Worm (Caenorhabditis elegans): Measurements from ENCODE around the gene Y64G10A.10.

Gene Y64G10A.10

ce11 chrIV:14255605-14256004, 14.4 kb upstream of the Y64G10A.10 start:
- TF ChIP-seq mep-1 (tag; optimal IDR thresholded peaks at IDR 0.05) (no peak), irx-1 (tag; optimal IDR thresholded peaks at IDR 0.05) (no peak), efl-1 (optimal IDR thresholded peaks at IDR 0.05) (no peak), efl-1 (GFP tag; optimal IDR thresholded peaks at IDR 0.05 in 1 of 2) (no peak), nhr-84 (tag; optimal IDR thresholded peaks at IDR 0.05) (no peak), sox-4 (tag; optimal IDR thresholded peaks at IDR 0.05) (no peak), lin-35 (GFP tag; optimal IDR thresholded peaks at IDR 0.05) (no peak), tbx-2 (tag; optimal IDR thresholded peaks at IDR 0.05) (no peak), lsy-2 (tag; optimal IDR thresholded peaks at IDR 0.05) (no peak), egl-13 (tag; optimal IDR thresholded peaks at IDR 0.05) (no peak), swsn-7 (tag; optimal IDR thresholded peaks at IDR 0.05) (no peak), lin-13 (GFP tag; optimal IDR thresholded peaks at IDR 0.05) (no peak), nhr-77 (tag; optimal IDR thresholded peaks at IDR 0.05) (no peak), snpc-4 (tag; optimal IDR thresholded peaks at IDR 0.05) (no peak), nhr-237 (tag; optimal IDR thresholded peaks at IDR 0.05) (no peak), ceh-90 (tag; optimal IDR thresholded peaks at IDR 0.05) (no peak)

ce11 chrIV:14250113-14250512, 8.9 kb upstream of the Y64G10A.10 start, which contains the start of gene srab-24:
TSS of gene srab-24 (minus strand) at chrIV:14250213.
- no peak for TF ChIP-seq efl-1 (optimal IDR thresholded peaks at IDR 0.05)
- TF ChIP-seq efl-1 (GFP tag; optimal IDR thresholded peaks at IDR 0.05 in 1 of 2) = peak in 1 of 2 experiments; percentile 3
- no peak for TF ChIP-seq egl-13 (tag; optimal IDR thresholded peaks at IDR 0.05)

ce11 chrIV:14249447-14249846, 8.2 kb upstream of the Y64G10A.10 start:
- no peak for TF ChIP-seq lin-14 (GFP tag; optimal IDR thresholded peaks at IDR 0.05)
- TF ChIP-seq mab-9 (GFP tag; IDR thresholded peaks at IDR 0.05) = no peak
- no peak for TF ChIP-seq unc-130 (tag; optimal IDR thresholded peaks at IDR 0.05)
- no peak for TF ChIP-seq C04F5.9 (tag; optimal IDR thresholded peaks at IDR 0.05)
- TF ChIP-seq ama-1 (optimal IDR thresholded peaks at IDR 0.05) = no peak
- TF ChIP-seq sup-37 (GFP tag; optimal IDR thresholded peaks at IDR 0.05) = no peak
- no peak for TF ChIP-seq elt-3 (tag; optimal IDR thresholded peaks at IDR 0.05)
- no peak for TF ChIP-seq unc-30 (tag; optimal IDR thresholded peaks at IDR 0.05)
- TF ChIP-seq lin-13 (GFP tag; optimal IDR thresholded peaks at IDR 0.05) = no peak
- no peak for TF ChIP-seq vab-15 (tag; optimal IDR thresholded peaks at IDR 0.05)
- TF ChIP-seq nhr-85 (tag) = no peak
- TF ChIP-seq mef-2 (tag; optimal IDR thresholded peaks at IDR 0.05) = no peak
- TF ChIP-seq dpl-1 (GFP tag; optimal IDR thresholded peaks at IDR 0.05) = no peak
- no peak for TF ChIP-seq hlh-17 (GFP tag; optimal IDR thresholded peaks at IDR 0.05; ENCODE audit: borderline replicate concordance)
- TF ChIP-seq ceh-82 (tag; optimal IDR thresholded peaks at IDR 0.05) = no peak
- no peak for TF ChIP-seq nhr-47 (tag; optimal IDR thresholded peaks at IDR 0.05)
- TF ChIP-seq pqm-1 (tag; optimal IDR thresholded peaks at IDR 0.05) = no peak

- TF ChIP-seq tbx-2 (tag; optimal IDR thresholded peaks at IDR 0.05) = no peak
- no peak for TF ChIP-seq efl-1 (optimal IDR thresholded peaks at IDR 0.05)
- peak in 1 of 2 experiments; percentile 43 for TF ChIP-seq efl-1 (GFP tag; optimal IDR thresholded peaks at IDR 0.05 in 1 of 2)
Observed at ce11 chrIV:14244357-14244756, 3.1 kb upstream of the Y64G10A.10 start, which contains the start of gene Y64G10A.2. TSS of gene Y64G10A.2 (minus strand) at chrIV:14244457.

ce11 chrIV:14238976-14239375, 2.3 kb downstream of the Y64G10A.10 start, which contains the start of gene Y64G10A.1:
TSS of gene Y64G10A.1 (minus strand) at chrIV:14239076.
- no peak for TF ChIP-seq elt-2 (tag; optimal IDR thresholded peaks at IDR 0.05)
- TF ChIP-seq lin-39 (tag; optimal IDR thresholded peaks at IDR 0.05) = no peak
- TF ChIP-seq lin-13 (GFP tag; optimal IDR thresholded peaks at IDR 0.05) = no peak
- no peak for TF ChIP-seq C16A3.4 (tag; optimal IDR thresholded peaks at IDR 0.05)
- TF ChIP-seq elt-3 (tag; optimal IDR thresholded peaks at IDR 0.05) = no peak
- TF ChIP-seq sptf-1 (tag; optimal IDR thresholded peaks at IDR 0.05) = no peak
- TF ChIP-seq lin-35 (GFP tag; optimal IDR thresholded peaks at IDR 0.05) = no peak
- TF ChIP-seq unc-98 (GFP tag; IDR thresholded peaks at IDR 0.05) = no peak
- TF ChIP-seq mdl-1 (tag; optimal IDR thresholded peaks at IDR 0.05) = no peak
- no peak for TF ChIP-seq C34B4.2 (tag; optimal IDR thresholded peaks at IDR 0.05)
- TF ChIP-seq nhr-76 (tag; optimal IDR thresholded peaks at IDR 0.05) = no peak
- no peak for TF ChIP-seq fkh-8 (tag; optimal IDR thresholded peaks at IDR 0.05)
- TF ChIP-seq aly-2 (tag; optimal IDR thresholded peaks at IDR 0.05) = no peak
- TF ChIP-seq pax-3 (tag; optimal IDR thresholded peaks at IDR 0.05) = no peak
- TF ChIP-seq nhr-20 (tag; optimal IDR thresholded peaks at IDR 0.05) = no peak

Data from whole organism, L1 larva.